Worm (Caenorhabditis elegans): ENCODE results near the gene pmp-4.

The pmp-4 gene

DNA sequence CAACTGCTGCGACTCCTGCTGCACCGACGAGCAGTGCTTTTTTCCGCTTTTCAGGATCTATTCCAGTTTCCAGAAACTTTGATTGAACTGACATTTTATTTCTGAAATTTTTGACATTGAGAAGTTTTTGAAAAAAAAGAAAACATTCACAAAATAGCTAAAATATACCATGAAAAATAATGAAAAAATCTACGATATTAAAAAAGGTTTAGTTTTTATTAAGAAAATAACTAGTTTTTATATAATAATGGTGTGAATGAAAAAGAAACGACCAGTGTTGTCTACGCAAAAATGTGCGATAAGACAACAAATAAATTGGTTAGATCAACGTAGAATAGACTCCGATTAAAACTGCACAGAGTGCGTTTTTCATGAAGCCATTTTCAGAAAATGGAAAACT lies at the start of gene pmp-4:
TSS of gene pmp-4 (minus strand) at position 101 of the 400 bp plus-strand sequence.
- TF ChIP-seq nhr-80 (tag; optimal IDR thresholded peaks at IDR 0.05) (peak; percentile 54), let-607 (tag; optimal IDR thresholded peaks at IDR 0.05) (no peak)

- TF ChIP-seq xnd-1 (tag; optimal IDR thresholded peaks at IDR 0.05) (no peak), tbx-9 (tag; optimal IDR thresholded peaks at IDR 0.05; ENCODE audit: borderline replicate concordance) (no peak), let-607 (tag; optimal IDR thresholded peaks at IDR 0.05) (no peak), ceh-40 (GFP tag; IDR thresholded peaks at IDR 0.05) (no peak), madf-3 (GFP tag; IDR thresholded peaks at IDR 0.05) (no peak), mxl-1 (tag; optimal IDR thresholded peaks at IDR 0.05) (no peak), egl-18 (GFP tag; IDR thresholded peaks at IDR 0.05) (no peak), B0019.2 (GFP tag; conservative IDR thresholded peaks at IDR 0.05) (no peak), Y79H2A.3 (GFP tag; conservative IDR thresholded peaks at IDR 0.05) (no peak), zfh-2 (GFP tag; conservative IDR thresholded peaks at IDR 0.05) (no peak), egl-44 (GFP tag; IDR thresholded peaks at IDR 0.05) (no peak), Y53G8AR.9 (GFP tag; conservative IDR thresholded peaks at IDR 0.05) (no peak), let-526 (GFP tag; IDR thresholded peaks at IDR 0.05) (no peak), dox-1 (GFP tag; IDR thresholded peaks at IDR 0.05) (no peak)
Observed at ce11 chrIV:17453996-17454395, 48.6 kb upstream of the pmp-4 start.

- TF ChIP-seq him-1 (tag; optimal IDR thresholded peaks at IDR 0.05): no peak
- TF ChIP-seq nhr-27 (tag; optimal IDR thresholded peaks at IDR 0.05): no peak
- TF ChIP-seq ama-1 (optimal IDR thresholded peaks at IDR 0.05): no peak
- TF ChIP-seq ama-1 (GFP tag; optimal IDR thresholded peaks at IDR 0.05): no peak
- no peak for TF ChIP-seq nfyb-1 (GFP tag; IDR thresholded peaks at IDR 0.05)
- no peak for TF ChIP-seq unc-62 (GFP tag; optimal IDR thresholded peaks at IDR 0.05)
- TF ChIP-seq ceh-58 (GFP tag; IDR thresholded peaks at IDR 0.05): no peak
- TF ChIP-seq ztf-22 (GFP tag; optimal IDR thresholded peaks at IDR 0.05): no peak
- no peak for TF ChIP-seq let-607 (tag; optimal IDR thresholded peaks at IDR 0.05)
- no peak for TF ChIP-seq ztf-26 (tag; optimal IDR thresholded peaks at IDR 0.05)
- TF ChIP-seq nhr-179 (tag; optimal IDR thresholded peaks at IDR 0.05): no peak
- no peak for TF ChIP-seq rec-8 (tag; optimal IDR thresholded peaks at IDR 0.05)
- no peak for TF ChIP-seq zfh-2 (GFP tag; conservative IDR thresholded peaks at IDR 0.05)
- no peak for TF ChIP-seq tbx-9 (tag; optimal IDR thresholded peaks at IDR 0.05; ENCODE audit: borderline replicate concordance)
- TF ChIP-seq let-526 (GFP tag; IDR thresholded peaks at IDR 0.05): no peak
- no peak for TF ChIP-seq T26A5.8 (tag; optimal IDR thresholded peaks at IDR 0.05)
- TF ChIP-seq lin-35 (GFP tag; optimal IDR thresholded peaks at IDR 0.05): no peak
- no peak for TF ChIP-seq snpc-4 (GFP tag; optimal IDR thresholded peaks at IDR 0.05)
- no peak for TF ChIP-seq snpc-4 (tag; optimal IDR thresholded peaks at IDR 0.05)
Observed at ce11 chrIV:17453200-17453599, 47.8 kb upstream of the pmp-4 start.

DNA sequence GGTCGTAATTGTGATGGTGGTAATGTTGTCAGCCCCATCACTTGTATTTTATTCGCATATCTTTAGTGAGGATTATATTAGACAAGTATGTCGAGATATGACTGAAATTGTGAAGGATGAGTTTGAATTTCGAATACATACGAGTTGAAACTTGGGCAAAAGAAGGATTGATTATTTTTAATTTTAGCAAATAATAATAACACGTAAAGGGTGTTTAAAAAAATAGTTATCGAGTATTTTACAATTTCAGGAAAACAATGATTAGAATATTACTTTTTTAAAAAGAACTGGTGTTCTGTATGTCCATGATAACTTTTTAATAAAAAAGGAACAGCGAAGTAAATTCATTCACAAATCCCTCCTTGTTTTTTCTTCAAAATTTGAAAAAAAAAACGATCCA lies 45.0 kb upstream of the pmp-4 start, which contains the start of gene F11E6.8:
TSS of gene F11E6.8 (minus strand) at position 101 of the 400 bp plus-strand sequence.
- TF ChIP-seq cebp-2 (GFP tag; IDR thresholded peaks at IDR 0.05): no peak
- TF ChIP-seq F33H1.4 (GFP tag; IDR thresholded peaks at IDR 0.05): no peak
- TF ChIP-seq lsy-27 (tag; optimal IDR thresholded peaks at IDR 0.05; ENCODE audit: borderline replicate concordance, insufficient read depth): no peak
- TF ChIP-seq him-1 (tag; optimal IDR thresholded peaks at IDR 0.05): no peak
- no peak for TF ChIP-seq lin-35 (GFP tag; optimal IDR thresholded peaks at IDR 0.05)
- TF ChIP-seq ceh-100 (GFP tag; IDR thresholded peaks at IDR 0.05): no peak
- no peak for TF ChIP-seq let-526 (GFP tag; IDR thresholded peaks at IDR 0.05)
- TF ChIP-seq die-1 (tag; optimal IDR thresholded peaks at IDR 0.05): no peak
- no peak for TF ChIP-seq hlh-26 (GFP tag; conservative IDR thresholded peaks at IDR 0.05)
- TF ChIP-seq ztf-6 (GFP tag; IDR thresholded peaks at IDR 0.05): no peak
- TF ChIP-seq nhr-90 (tag; optimal IDR thresholded peaks at IDR 0.05): no peak
- no peak for TF ChIP-seq mel-28 (tag; optimal IDR thresholded peaks at IDR 0.05; ENCODE audit: borderline replicate concordance)
- no peak for TF ChIP-seq ceh-58 (GFP tag; IDR thresholded peaks at IDR 0.05)
- no peak for TF ChIP-seq ekl-4 (GFP tag; IDR thresholded peaks at IDR 0.05)
